Worm (Caenorhabditis elegans): Measurements from ENCODE around the gene spcs-2.
A peak's percentile ranks its signal among the peaks of the same experiment; 100 is the strongest.

spcs-2 gene

DNA sequence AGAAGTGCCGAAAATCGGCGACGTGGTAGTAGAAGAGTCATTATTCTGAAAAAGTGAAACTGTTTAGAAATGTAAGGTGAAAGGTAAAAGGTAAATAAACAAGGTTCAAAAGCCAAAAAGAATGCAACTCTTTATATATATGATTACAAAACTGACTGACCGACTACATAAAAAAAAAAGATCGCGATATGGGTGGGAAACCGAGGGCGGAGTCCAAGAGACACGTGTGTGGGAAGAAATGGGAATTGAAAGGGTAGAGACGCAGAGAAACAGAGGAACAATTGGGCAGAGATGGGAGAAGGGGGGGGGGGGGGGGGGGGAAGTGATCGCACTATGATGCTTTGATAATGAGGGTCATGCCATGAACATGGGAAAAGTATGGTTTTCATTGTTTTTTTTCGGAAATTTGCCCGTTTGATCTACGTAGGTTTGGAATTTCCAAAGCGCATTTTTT lies 35.9 kb upstream of the spcs-2 start, which contains the start of gene Y37D8A.4 (continued):
- TF ChIP-seq nhr-43 (tag; optimal IDR thresholded peaks at IDR 0.05; ENCODE audit: poor library complexity, severe bottlenecking) (peak; percentile 37), sea-2 (GFP tag; optimal IDR thresholded peaks at IDR 0.05) (no peak), nhr-25 (tag; optimal IDR thresholded peaks at IDR 0.05) (no peak), nhr-12 (tag; optimal IDR thresholded peaks at IDR 0.05) (no peak), lsy-12 (tag; optimal IDR thresholded peaks at IDR 0.05) (no peak)

DNA sequence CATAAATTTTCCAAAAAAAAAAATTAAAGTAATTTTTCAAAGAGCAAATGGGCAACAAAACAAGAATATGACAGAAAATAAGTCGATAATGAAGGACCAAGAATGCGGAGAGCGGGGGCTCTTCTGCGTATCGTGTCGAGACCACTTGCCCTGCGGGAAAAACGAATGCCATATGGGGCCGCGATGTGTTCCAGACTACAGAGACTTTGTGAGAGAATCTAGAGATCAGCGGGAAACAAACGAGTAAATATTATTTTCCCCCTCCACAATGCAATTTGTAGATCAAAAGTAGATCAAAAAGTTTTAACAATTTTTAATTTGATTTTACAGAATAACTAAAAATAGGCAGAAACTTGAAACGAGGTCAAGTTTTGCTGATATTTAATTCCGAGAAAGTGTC lies 34.6 kb upstream of the spcs-2 start:
- TF ChIP-seq nhr-25 (tag; optimal IDR thresholded peaks at IDR 0.05) (no peak), pha-4 (tag; optimal IDR thresholded peaks at IDR 0.05) (no peak), lin-39 (tag; optimal IDR thresholded peaks at IDR 0.05) (no peak), unc-39 (tag; optimal IDR thresholded peaks at IDR 0.05) (no peak), jun-1 (tag; optimal IDR thresholded peaks at IDR 0.05) (no peak), fkh-2 (tag; optimal IDR thresholded peaks at IDR 0.05) (no peak), mdl-1 (tag; optimal IDR thresholded peaks at IDR 0.05) (no peak), nfya-1 (tag; optimal IDR thresholded peaks at IDR 0.05; ENCODE audit: insufficient read depth) (no peak), nhr-28 (tag; optimal IDR thresholded peaks at IDR 0.05) (no peak), ama-1 (optimal IDR thresholded peaks at IDR 0.05) (no peak), egl-27 (tag; optimal IDR thresholded peaks at IDR 0.05) (no peak), ceh-9 (tag; optimal IDR thresholded peaks at IDR 0.05) (no peak), snpc-4 (tag; optimal IDR thresholded peaks at IDR 0.05) (no peak), nhr-77 (tag; optimal IDR thresholded peaks at IDR 0.05) (no peak), aly-2 (tag; optimal IDR thresholded peaks at IDR 0.05) (no peak), ceh-28 (tag; optimal IDR thresholded peaks at IDR 0.05) (no peak), ztf-11 (tag; optimal IDR thresholded peaks at IDR 0.05) (no peak), nhr-23 (tag; optimal IDR thresholded peaks at IDR 0.05) (no peak)

DNA sequence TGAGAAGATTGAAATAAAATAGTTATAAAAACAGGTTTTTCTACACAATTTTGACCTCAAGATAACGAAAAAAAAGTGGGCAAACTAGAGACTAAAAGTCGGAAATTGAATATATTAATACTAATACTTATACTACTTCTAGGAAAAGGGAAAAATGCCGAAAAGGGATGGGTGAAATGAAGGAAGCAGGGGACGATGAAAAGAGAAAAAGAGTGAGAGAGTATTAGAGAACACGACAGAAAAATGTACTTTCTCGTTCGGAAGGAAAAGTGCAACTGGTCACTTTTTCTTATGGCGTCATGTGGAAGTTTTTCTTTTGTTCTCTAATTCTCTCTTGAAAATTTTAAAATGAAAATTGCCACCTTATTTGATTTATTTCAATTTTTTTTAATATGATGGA lies 33.5 kb upstream of the spcs-2 start:
- no peak for TF ChIP-seq aly-2 (tag; optimal IDR thresholded peaks at IDR 0.05)
- TF ChIP-seq unc-39 (tag; optimal IDR thresholded peaks at IDR 0.05): no peak
- peak; percentile 14 for TF ChIP-seq egl-27 (tag; optimal IDR thresholded peaks at IDR 0.05)
- peak; percentile 17 for TF ChIP-seq nhr-77 (tag; optimal IDR thresholded peaks at IDR 0.05)
- peak; percentile 26 for TF ChIP-seq skn-1 (tag; optimal IDR thresholded peaks at IDR 0.05)
- TF ChIP-seq pha-4 (tag; optimal IDR thresholded peaks at IDR 0.05): peak; percentile 57
- TF ChIP-seq mdl-1 (tag; optimal IDR thresholded peaks at IDR 0.05): peak; percentile 74
- no peak for TF ChIP-seq ama-1 (optimal IDR thresholded peaks at IDR 0.05)
- TF ChIP-seq fkh-2 (tag; optimal IDR thresholded peaks at IDR 0.05): no peak
- TF ChIP-seq hmg-11 (tag; optimal IDR thresholded peaks at IDR 0.05): peak; percentile 79
- TF ChIP-seq R02D3.7 (tag; optimal IDR thresholded peaks at IDR 0.05): peak; percentile 60
- no peak for TF ChIP-seq ceh-16 (tag; optimal IDR thresholded peaks at IDR 0.05)
- no peak for TF ChIP-seq ztf-4 (tag; optimal IDR thresholded peaks at IDR 0.05)
- no peak for TF ChIP-seq eor-1 (tag; optimal IDR thresholded peaks at IDR 0.05)
- peak; percentile 13 for TF ChIP-seq nhr-76 (tag; optimal IDR thresholded peaks at IDR 0.05)
- TF ChIP-seq daf-12 (tag; optimal IDR thresholded peaks at IDR 0.05): peak; percentile 99
- peak in 1 of 3 experiments; percentile 9 for TF ChIP-seq elt-3 (tag; optimal IDR thresholded peaks at IDR 0.05)
- peak; percentile 75 for TF ChIP-seq jun-1 (tag; optimal IDR thresholded peaks at IDR 0.05)
- TF ChIP-seq nhr-67 (tag; optimal IDR thresholded peaks at IDR 0.05): no peak
- TF ChIP-seq nhr-43 (tag; optimal IDR thresholded peaks at IDR 0.05; ENCODE audit: poor library complexity, severe bottlenecking): peak; percentile 90
- TF ChIP-seq ztf-11 (tag; optimal IDR thresholded peaks at IDR 0.05): no peak
- no peak for TF ChIP-seq egl-5 (tag; optimal IDR thresholded peaks at IDR 0.05)
- TF ChIP-seq sea-2 (GFP tag; optimal IDR thresholded peaks at IDR 0.05): no peak
- peak; percentile 75 for TF ChIP-seq ceh-28 (tag; optimal IDR thresholded peaks at IDR 0.05)
- no peak for TF ChIP-seq nhr-11 (tag; optimal IDR thresholded peaks at IDR 0.05)
- TF ChIP-seq nhr-25 (tag; optimal IDR thresholded peaks at IDR 0.05): peak; percentile 60
- TF ChIP-seq pqm-1 (tag; optimal IDR thresholded peaks at IDR 0.05): peak; percentile 93
- TF ChIP-seq nhr-28 (tag; optimal IDR thresholded peaks at IDR 0.05): no peak
- TF ChIP-seq nfya-1 (tag; optimal IDR thresholded peaks at IDR 0.05; ENCODE audit: insufficient read depth): peak; percentile 91
- TF ChIP-seq fkh-10 (GFP tag; optimal IDR thresholded peaks at IDR 0.05): peak; percentile 18
- no peak for TF ChIP-seq nhr-12 (tag; optimal IDR thresholded peaks at IDR 0.05)
- TF ChIP-seq elt-1 (tag; optimal IDR thresholded peaks at IDR 0.05): no peak
- TF ChIP-seq snpc-4 (tag; optimal IDR thresholded peaks at IDR 0.05): peak; percentile 54
- peak; percentile 51 for TF ChIP-seq elt-2 (tag; optimal IDR thresholded peaks at IDR 0.05)
- TF ChIP-seq ceh-9 (tag; optimal IDR thresholded peaks at IDR 0.05): no peak
- TF ChIP-seq lsy-12 (tag; optimal IDR thresholded peaks at IDR 0.05): peak; percentile 4
- TF ChIP-seq lin-39 (tag; optimal IDR thresholded peaks at IDR 0.05): no peak
- TF ChIP-seq fos-1 (tag; optimal IDR thresholded peaks at IDR 0.05): peak; percentile 31
- TF ChIP-seq lin-15B (tag; optimal IDR thresholded peaks at IDR 0.05): peak; percentile 69
- TF ChIP-seq nhr-23 (tag; optimal IDR thresholded peaks at IDR 0.05): peak; percentile 93
- TF ChIP-seq unc-62 (GFP tag; optimal IDR thresholded peaks at IDR 0.05): peak; percentile 41
- TF ChIP-seq ZK546.5 (tag; optimal IDR thresholded peaks at IDR 0.05): no peak
- TF ChIP-seq ceh-82 (tag; optimal IDR thresholded peaks at IDR 0.05): peak; percentile 10
- TF ChIP-seq mml-1 (tag; optimal IDR thresholded peaks at IDR 0.05): no peak
- TF ChIP-seq zag-1 (tag; optimal IDR thresholded peaks at IDR 0.05): no peak
- TF ChIP-seq tbx-2 (tag; optimal IDR thresholded peaks at IDR 0.05): peak; percentile 74
- TF ChIP-seq nhr-237 (tag; optimal IDR thresholded peaks at IDR 0.05): no peak

All from whole organism, L3 larva.